Worm (Caenorhabditis elegans) whole organism, young adult: Measurements from ENCODE around the gene oac-50.

Experiments
- B0035.1 ChIP-seq: sonication (generic microtip); optimal IDR thresholded peaks from 2 replicates; lab custom pipeline; 2016; ENCODE audit warnings: missing genetic modification characterization, mild to moderate bottlenecking, missing compliant biosample characterization, missing genotype, missing genetic modification reagents
- B0336.3 ChIP-seq: fragments of 200-800 bp; sonication (Bioruptor generic); IDR thresholded peaks from 2 replicates; pipeline ENCODE4 v1.3.6; 2022; ENCODE audit warnings: missing genetic modification characterization, missing compliant biosample characterization
- Y53G8AR.9 ChIP-seq: fragments of 200-800 bp; sonication (Bioruptor generic); conservative IDR thresholded peaks from 2 replicates; pipeline ENCODE4 v1.3.6; 2022; ENCODE audit warnings: missing genetic modification reagents, missing genetic modification characterization, missing compliant biosample characterization
- Y67H2A.10 ChIP-seq: fragments of 200-800 bp; sonication (Bioruptor generic); conservative IDR thresholded peaks from 2 replicates; pipeline ENCODE4 v1.3.6; 2022; ENCODE audit warnings: missing genetic modification reagents, missing genetic modification characterization, missing compliant biosample characterization
- aptf-3 ChIP-seq: fragments of 200-800 bp; sonication (Bioruptor generic); IDR thresholded peaks from 2 replicates; pipeline ENCODE4 v1.3.6; 2022; ENCODE audit warnings: missing genetic modification characterization, missing compliant biosample characterization
- attf-3 ChIP-seq: fragments of 200-800 bp; sonication (Bioruptor generic); conservative IDR thresholded peaks from 2 replicates; pipeline ENCODE4 v1.3.6; 2022; ENCODE audit warnings: missing genetic modification reagents, missing genetic modification characterization, missing compliant biosample characterization
- attf-6 ChIP-seq: fragments of 200-800 bp; sonication (Bioruptor generic); IDR thresholded peaks from 2 replicates; pipeline ENCODE4 v1.3.6; 2022; ENCODE audit warnings: missing genetic modification reagents, missing genetic modification characterization, missing compliant biosample characterization
- cebp-1 ChIP-seq, 2 experiments: fragments of 200-800 bp in 1 of 2; sonication (Bioruptor generic) in 1 of 2; sonication (generic microtip) in 1 of 2; IDR thresholded peaks in 1 of 2; optimal IDR thresholded peaks in 1 of 2; 2 replicates each; pipeline versions ENCODE4 v1.3.6 to Lab custom; 2017 to 2022; ENCODE audit warnings: missing compliant biosample characterization in 2 of 2, missing genetic modification characterization in 2 of 2, mild to moderate bottlenecking in 1 of 2, missing genetic modification reagents in 1 of 2, moderate library complexity in 1 of 2
- ceh-58 ChIP-seq: fragments of 200-800 bp; sonication (Bioruptor generic); IDR thresholded peaks from 2 replicates; pipeline ENCODE4 v1.3.6; 2022; ENCODE audit warnings: missing genetic modification characterization, missing compliant biosample characterization
- ceh-79 ChIP-seq: sonication (generic microtip); optimal IDR thresholded peaks from 2 replicates; lab custom pipeline; 2017; ENCODE audit warnings: mild to moderate bottlenecking, missing genetic modification characterization, missing compliant biosample characterization
- chd-7 ChIP-seq: sonication (generic microtip); optimal IDR thresholded peaks from 2 replicates; lab custom pipeline; 2016; ENCODE audit warnings: mild to moderate bottlenecking, missing genetic modification characterization, moderate library complexity, missing compliant biosample characterization
- dox-1 ChIP-seq: fragments of 200-800 bp; sonication (Bioruptor generic); IDR thresholded peaks from 2 replicates; pipeline ENCODE4 v1.3.6; 2022; ENCODE audit warnings: missing genetic modification reagents, missing genetic modification characterization, missing compliant biosample characterization
- dpl-1 ChIP-seq: fragments of 150-350 bp; optimal IDR thresholded peaks from 2 replicates; lab custom pipeline; 2014; ENCODE audit warnings: missing biosample characterization, missing genetic modification reagents, missing genetic modification characterization
- egrh-3 ChIP-seq: fragments of 200-800 bp; sonication (Bioruptor generic); IDR thresholded peaks from 2 replicates; pipeline ENCODE4 v1.3.6; 2022; ENCODE audit warnings: missing genetic modification reagents, missing genetic modification characterization, missing compliant biosample characterization
- fkh-3 ChIP-seq: sonication (generic microtip); optimal IDR thresholded peaks from 2 replicates; lab custom pipeline; 2016; ENCODE audit warnings: mild to moderate bottlenecking, missing genetic modification characterization, missing compliant biosample characterization
- hlh-12 ChIP-seq: sonication (generic microtip); optimal IDR thresholded peaks from 2 replicates; lab custom pipeline; 2016; ENCODE audit warnings: missing genetic modification characterization, missing compliant biosample characterization
- hmg-20 ChIP-seq: fragments of 200-800 bp; sonication (Bioruptor generic); IDR thresholded peaks from 2 replicates; pipeline ENCODE4 v1.3.6; 2022; ENCODE audit warnings: missing genetic modification reagents, missing genetic modification characterization, missing compliant biosample characterization
- let-607 ChIP-seq, 2 experiments: fragments of 200-800 bp in 1 of 2; sonication (Bioruptor generic) in 1 of 2; sonication (generic microtip) in 1 of 2; optimal IDR thresholded peaks; 2 replicates each; lab custom pipeline; 2016 to 2018; ENCODE audit warnings: mild to moderate bottlenecking in 2 of 2, missing compliant biosample characterization in 2 of 2, missing genetic modification characterization in 2 of 2, moderate library complexity in 2 of 2, missing genotype in 1 of 2
- lir-1 ChIP-seq: fragments of 200-800 bp; sonication (Bioruptor generic); conservative IDR thresholded peaks from 2 replicates; pipeline ENCODE4 v1.3.6; 2022; ENCODE audit warnings: missing genetic modification reagents, missing genetic modification characterization, missing compliant biosample characterization
- madf-10 ChIP-seq: sonication (generic microtip); optimal IDR thresholded peaks from 2 replicates; lab custom pipeline; 2016; ENCODE audit warnings: mild to moderate bottlenecking, missing genetic modification characterization, missing compliant biosample characterization
- madf-8 ChIP-seq: fragments of 200-800 bp; sonication (Bioruptor generic); conservative IDR thresholded peaks from 2 replicates; pipeline ENCODE4 v1.3.6; 2022; ENCODE audit warnings: missing genetic modification reagents, missing genetic modification characterization, missing compliant biosample characterization
- nhr-120 ChIP-seq: fragments of 200-800 bp; sonication (Bioruptor generic); IDR thresholded peaks from 2 replicates; pipeline ENCODE4 v1.3.6; 2022; ENCODE audit warnings: missing genetic modification characterization, missing compliant biosample characterization
- nhr-90 ChIP-seq: sonication (generic microtip); optimal IDR thresholded peaks from 2 replicates; lab custom pipeline; 2016; ENCODE audit warnings: missing genotype, mild to moderate bottlenecking, missing genetic modification characterization, missing compliant biosample characterization
- snpc-1.1 ChIP-seq: sonication (generic microtip); optimal IDR thresholded peaks from 2 replicates; lab custom pipeline; 2017; ENCODE audit warnings: missing genetic modification characterization, mild to moderate bottlenecking, missing compliant biosample characterization, antibody characterized with exemption, moderate library complexity, missing genotype, missing genetic modification reagents; ENCODE audit not compliant: insufficient read depth
- snpc-1.3 ChIP-seq: sonication (generic microtip); optimal IDR thresholded peaks from 2 replicates; lab custom pipeline; 2017; ENCODE audit warnings: missing genetic modification characterization, mild to moderate bottlenecking, missing compliant biosample characterization, antibody characterized with exemption, moderate library complexity, missing genotype, missing genetic modification reagents; ENCODE audit not compliant: insufficient read depth
- snpc-3.4 ChIP-seq: sonication (generic microtip); optimal IDR thresholded peaks from 2 replicates; lab custom pipeline; 2017; ENCODE audit warnings: missing genetic modification characterization, mild to moderate bottlenecking, missing compliant biosample characterization, antibody characterized with exemption, moderate library complexity, missing genotype, missing genetic modification reagents
- sptf-2 ChIP-seq: fragments of 200-800 bp; sonication (Bioruptor generic); optimal IDR thresholded peaks from 2 replicates; lab custom pipeline; 2018; ENCODE audit warnings: mild to moderate bottlenecking, missing genetic modification characterization, missing compliant biosample characterization
- tbp1 ChIP-seq: fragments of 200-800 bp; sonication (Bioruptor generic); optimal IDR thresholded peaks from 2 replicates; lab custom pipeline; 2018; ENCODE audit warnings: mild to moderate bottlenecking, missing genetic modification characterization, missing compliant biosample characterization
- tbx-9 ChIP-seq: sonication (generic microtip); optimal IDR thresholded peaks from 2 replicates; lab custom pipeline; 2016; ENCODE audit warnings: borderline replicate concordance, missing genetic modification characterization, inconsistent platforms, missing compliant biosample characterization
- ztf-28 ChIP-seq: fragments of 200-800 bp; sonication (Bioruptor generic); IDR thresholded peaks from 2 replicates; pipeline ENCODE4 v1.3.6; 2022; ENCODE audit warnings: missing genetic modification reagents, missing genetic modification characterization, missing compliant biosample characterization
- ztf-6 ChIP-seq: fragments of 200-800 bp; sonication (Bioruptor generic); IDR thresholded peaks from 2 replicates; pipeline ENCODE4 v1.3.6; 2022; ENCODE audit warnings: missing genetic modification reagents, missing genetic modification characterization, missing compliant biosample characterization

The oac-50 gene

DNA sequence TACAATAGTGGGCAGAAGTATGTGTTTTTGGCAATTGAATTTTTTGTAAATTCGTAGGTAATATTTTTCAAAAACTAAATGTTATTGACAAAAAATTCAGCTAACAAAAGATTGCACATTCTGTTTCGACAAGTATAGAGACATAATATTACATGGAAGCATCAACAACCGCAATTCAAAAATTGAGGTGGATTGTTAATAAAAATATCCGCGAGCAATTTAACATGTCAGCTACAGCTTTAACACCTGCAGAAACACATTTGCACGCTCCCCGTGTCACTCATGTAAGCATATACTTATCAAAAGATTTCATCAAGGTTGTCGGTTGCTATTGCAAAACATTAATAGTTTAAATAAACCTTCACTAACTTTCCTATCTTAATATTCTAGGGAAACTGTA lies 37.7 kb downstream of the oac-50 start, which contains the start of gene srsx-34:
Gene srsx-34 (plus strand): TSS at position 301 of the 400 bp plus-strand sequence.
- TF ChIP-seq hlh-12 (tag; lab: Kevin White, UChicago) (no peak), ztf-6 (GFP tag; lab: Robert Waterston, UW) (no peak), tbx-9 (tag; lab: Kevin White, UChicago) (no peak), nhr-120 (no peak), ceh-79 (tag; lab: Kevin White, UChicago) (no peak), snpc-1.3 (tag; lab: Kevin White, UChicago) (no peak), egrh-3 (no peak), nhr-90 (no peak), snpc-3.4 (tag; lab: Kevin White, UChicago) (no peak), B0336.3 (GFP tag; lab: Robert Waterston, UW) (no peak), Y67H2A.10 (GFP tag; lab: Robert Waterston, UW) (no peak), aptf-3 (no peak), cebp-1 (GFP tag; IDR thresholded peaks at IDR 0.05; lab: Robert Waterston, UW) (no peak), cebp-1 (tag; optimal IDR thresholded peaks at IDR 0.05; lab: Kevin White, UChicago) (no peak), chd-7 (tag; lab: Kevin White, UChicago) (no peak), madf-8 (GFP tag; lab: Robert Waterston, UW) (no peak), attf-6 (no peak), ceh-58 (no peak), let-607 (tag; optimal IDR thresholded peaks at IDR 0.05; lab: Kevin White, UChicago) (no peak), dox-1 (GFP tag; lab: Robert Waterston, UW) (no peak)

ce11 chrV:9033267-9033666 lies 40.1 kb downstream of the oac-50 start, which contains the start of gene C25E10.4:
TSS of gene C25E10.4 (plus strand) at chrV:9033567.
- no peak for TF ChIP-seq snpc-1.1 (tag; lab: Kevin White, UChicago)
- TF ChIP-seq tbp1: no peak
- TF ChIP-seq madf-10 (tag; lab: Kevin White, UChicago): no peak
- no peak for TF ChIP-seq snpc-1.3 (tag; lab: Kevin White, UChicago)

ce11 chrV:9030248-9030647 lies 43.1 kb downstream of the oac-50 start, which contains the start of gene C25E10.5:
TSS of gene C25E10.5 (plus strand) at chrV:9030548.
- TF ChIP-seq lir-1 (GFP tag; lab: Robert Waterston, UW): no peak
- TF ChIP-seq sptf-2 (GFP tag; lab: Kevin White, UChicago): no peak
- TF ChIP-seq dpl-1 (GFP tag; lab: Kevin White, UChicago): no peak
- TF ChIP-seq B0035.1 (tag; lab: Kevin White, UChicago): no peak
- TF ChIP-seq fkh-3 (tag; lab: Kevin White, UChicago): no peak
- TF ChIP-seq attf-3 (GFP tag; lab: Robert Waterston, UW): no peak

ce11 chrV:9024713-9025112 lies 48.6 kb downstream of the oac-50 start, which contains the start of gene bus-1:
TSS of gene bus-1 (minus strand) at chrV:9024813.
- no peak for TF ChIP-seq dox-1 (GFP tag; lab: Robert Waterston, UW)

- TF ChIP-seq Y53G8AR.9 (no peak), ztf-28 (GFP tag; lab: Robert Waterston, UW) (no peak), egrh-3 (no peak), hmg-20 (GFP tag; lab: Robert Waterston, UW) (no peak), hlh-12 (tag; lab: Kevin White, UChicago) (no peak)
Measured at ce11 chrV:9022078-9022477, 51.3 kb downstream of the oac-50 start, which contains the start of gene oac-41. TSS of gene oac-41 (minus strand) at chrV:9022178.
